Fruit fly (Drosophila melanogaster) S2 (cell line): ENCODE results near the gene CG10237.

Experiments
- CG8478 ChIP-seq: fragments of >200 bp; optimal IDR thresholded peaks from 2 replicates; lab custom pipeline; 2018
- CTCF ChIP-seq, 2 experiments: fragments of >200 bp; optimal IDR thresholded peaks; 2 replicates each; lab custom pipeline; 2018

DNA sequence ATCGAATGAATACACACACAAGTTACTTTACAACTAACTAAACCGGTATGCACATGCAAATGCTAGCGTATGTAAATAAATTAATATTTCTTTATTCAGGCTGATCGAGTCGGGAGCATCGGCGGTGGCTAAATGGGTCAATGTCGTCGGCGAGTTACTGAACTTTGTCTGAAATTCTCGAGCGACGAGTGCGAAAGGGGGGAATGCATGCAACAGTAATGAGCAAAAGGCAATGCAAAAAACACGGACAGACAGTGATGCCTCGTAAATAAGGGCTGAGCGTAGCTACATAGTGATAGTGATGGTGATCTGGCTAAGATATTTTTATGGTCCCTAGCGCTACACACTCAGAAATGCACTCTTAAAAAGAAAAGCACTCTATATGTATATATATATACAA lies 1.8 kb downstream of the CG10237 start:
- TF ChIP-seq CTCF (optimal IDR thresholded peaks at IDR 0.05; lab: Kevin White, UChicago) (no peak), CG8478 (no peak)
